Worm (Caenorhabditis elegans) whole organism, late embryonic: ENCODE measurements around the gene melo-3.
A peak's percentile ranks its signal among the peaks of the same experiment; 100 is the strongest.

Experiments
- C08G9.2 ChIP-seq: sonication (generic microtip); optimal IDR thresholded peaks from 2 replicates; lab custom pipeline; 2016; ENCODE audit warnings: mild to moderate bottlenecking, missing genetic modification characterization, moderate library complexity, missing compliant biosample characterization
- C38D4.7 ChIP-seq: fragments of 200-800 bp; sonication (Bioruptor generic); optimal IDR thresholded peaks from 2 replicates; lab custom pipeline; 2018; ENCODE audit warnings: mild to moderate bottlenecking, missing genetic modification characterization, moderate library complexity, missing compliant biosample characterization
- F13H6.1 ChIP-seq: sonication (generic microtip); optimal IDR thresholded peaks from 2 replicates; lab custom pipeline; 2016; ENCODE audit warnings: missing genetic modification characterization, missing compliant biosample characterization
- K09A11.1 ChIP-seq: sonication (generic microtip); optimal IDR thresholded peaks from 2 replicates; lab custom pipeline; 2017; ENCODE audit warnings: antibody characterized with exemption, mild to moderate bottlenecking, missing genetic modification characterization, missing compliant biosample characterization; ENCODE audit not compliant: insufficient read depth
- ama-1 ChIP-seq: fragments of 150-350 bp; optimal IDR thresholded peaks from 2 replicates; lab custom pipeline; 2014
- ceh-14 ChIP-seq: sonication (generic microtip); optimal IDR thresholded peaks from 2 replicates; lab custom pipeline; 2016; ENCODE audit warnings: missing genotype, missing genetic modification characterization, missing compliant biosample characterization
- ceh-19 ChIP-seq: fragments of 200-800 bp; sonication (Bioruptor generic); optimal IDR thresholded peaks from 2 replicates; lab custom pipeline; 2018; ENCODE audit warnings: mild to moderate bottlenecking, missing genetic modification characterization, missing compliant biosample characterization
- ceh-2 ChIP-seq: sonication (generic microtip); optimal IDR thresholded peaks from 2 replicates; lab custom pipeline; 2016; ENCODE audit warnings: missing genotype, missing genetic modification characterization, missing compliant biosample characterization
- ceh-22 ChIP-seq: sonication (generic microtip); optimal IDR thresholded peaks from 2 replicates; lab custom pipeline; 2017; ENCODE audit warnings: missing biosample characterization, missing genetic modification characterization
- ceh-31 ChIP-seq: sonication (generic microtip); optimal IDR thresholded peaks from 2 replicates; lab custom pipeline; 2016; ENCODE audit warnings: missing genetic modification characterization, missing compliant biosample characterization
- ceh-45 ChIP-seq: fragments of 200-800 bp; sonication (Bioruptor generic); IDR thresholded peaks from 2 replicates; pipeline ENCODE4 v1.3.6; 2022; ENCODE audit warnings: missing genetic modification reagents, missing genetic modification characterization, missing compliant biosample characterization
- ceh-48 ChIP-seq: sonication (generic microtip); optimal IDR thresholded peaks from 2 replicates; lab custom pipeline; 2016; ENCODE audit warnings: missing genetic modification characterization, inconsistent platforms, missing compliant biosample characterization
- ceh-9 ChIP-seq: sonication (generic microtip); optimal IDR thresholded peaks from 2 replicates; lab custom pipeline; 2016; ENCODE audit warnings: mild to moderate bottlenecking, missing genetic modification characterization, inconsistent platforms, missing compliant biosample characterization
- che-1 ChIP-seq: sonication (generic microtip); optimal IDR thresholded peaks from 2 replicates; lab custom pipeline; 2016; ENCODE audit warnings: mild to moderate bottlenecking, missing genetic modification characterization, missing compliant biosample characterization
- elt-2 ChIP-seq: sonication (generic microtip); optimal IDR thresholded peaks from 2 replicates; lab custom pipeline; 2016; ENCODE audit warnings: missing genetic modification reagents, missing genetic modification characterization, missing compliant biosample characterization
- elt-4 ChIP-seq: sonication (generic microtip); optimal IDR thresholded peaks from 2 replicates; lab custom pipeline; 2016; ENCODE audit warnings: missing genetic modification characterization, missing compliant biosample characterization
- ets-4 ChIP-seq: sonication (generic microtip); optimal IDR thresholded peaks from 2 replicates; lab custom pipeline; 2016; ENCODE audit warnings: missing genetic modification characterization, missing compliant biosample characterization
- eyg-1 ChIP-seq: sonication (generic microtip); optimal IDR thresholded peaks from 2 replicates; lab custom pipeline; 2016; ENCODE audit warnings: missing genotype, missing genetic modification characterization, missing compliant biosample characterization
- fax-1 ChIP-seq: sonication (generic microtip); optimal IDR thresholded peaks from 2 replicates; lab custom pipeline; 2016; ENCODE audit warnings: missing genotype, missing genetic modification characterization, missing compliant biosample characterization
- fkh-6 ChIP-seq: sonication (generic microtip); optimal IDR thresholded peaks from 2 replicates; lab custom pipeline; 2016; ENCODE audit warnings: missing genetic modification characterization, missing compliant biosample characterization
- gmeb-2 ChIP-seq: sonication (generic microtip); optimal IDR thresholded peaks from 2 replicates; lab custom pipeline; 2016; ENCODE audit warnings: missing genetic modification characterization, inconsistent platforms, missing compliant biosample characterization
- hlh-15 ChIP-seq: sonication (generic microtip); optimal IDR thresholded peaks from 2 replicates; lab custom pipeline; 2016; ENCODE audit warnings: missing genetic modification characterization, missing compliant biosample characterization
- hlh-6 ChIP-seq: sonication (generic microtip); optimal IDR thresholded peaks from 2 replicates; lab custom pipeline; 2016; ENCODE audit warnings: missing genotype, missing genetic modification characterization, missing compliant biosample characterization
- lim-6 ChIP-seq: sonication (generic microtip); optimal IDR thresholded peaks from 2 replicates; lab custom pipeline; 2016; ENCODE audit warnings: missing genetic modification characterization, missing compliant biosample characterization
- mec-3 ChIP-seq: sonication (generic microtip); optimal IDR thresholded peaks from 2 replicates; lab custom pipeline; 2016; ENCODE audit warnings: borderline replicate concordance, missing genetic modification characterization, missing compliant biosample characterization
- nhr-11 ChIP-seq: fragments of 150-350 bp; optimal IDR thresholded peaks from 2 replicates; lab custom pipeline; 2014; ENCODE audit warnings: missing biosample characterization, missing genetic modification characterization
- npax-4 ChIP-seq: sonication (generic microtip); optimal IDR thresholded peaks from 2 replicates; lab custom pipeline; 2016; ENCODE audit warnings: missing genetic modification characterization, missing compliant biosample characterization
- pag-3 ChIP-seq: sonication (generic microtip); optimal IDR thresholded peaks from 2 replicates; lab custom pipeline; 2016; ENCODE audit warnings: missing compliant biosample characterization, missing genetic modification characterization, borderline replicate concordance
- pat-9 ChIP-seq: fragments of 200-800 bp; sonication (Bioruptor generic); optimal IDR thresholded peaks from 2 replicates; lab custom pipeline; 2018; ENCODE audit warnings: mild to moderate bottlenecking, missing genetic modification characterization, moderate library complexity, missing compliant biosample characterization
- pha-4 ChIP-seq: fragments of 150-350 bp; optimal IDR thresholded peaks from 2 replicates; lab custom pipeline; 2018; ENCODE audit warnings: missing biosample characterization, missing genetic modification reagents, missing genetic modification characterization
- pqm-1 ChIP-seq: sonication (generic microtip); optimal IDR thresholded peaks from 2 replicates; lab custom pipeline; 2016; ENCODE audit warnings: missing genetic modification characterization, missing compliant biosample characterization
- ref-2 ChIP-seq: sonication (generic microtip); optimal IDR thresholded peaks from 2 replicates; lab custom pipeline; 2016; ENCODE audit warnings: missing genetic modification characterization, missing compliant biosample characterization
- syd-9 ChIP-seq: sonication (generic microtip); optimal IDR thresholded peaks from 2 replicates; lab custom pipeline; 2016; ENCODE audit warnings: mild to moderate bottlenecking, missing genetic modification characterization, moderate library complexity, missing compliant biosample characterization
- ttx-3 ChIP-seq: sonication (generic microtip); optimal IDR thresholded peaks from 2 replicates; lab custom pipeline; 2016; ENCODE audit warnings: missing genetic modification reagents, missing genetic modification characterization, missing compliant biosample characterization
- unc-3 ChIP-seq, 2 experiments: fragments of 200-800 bp in 1 of 2; sonication (Bioruptor generic) in 1 of 2; sonication (generic microtip) in 1 of 2; conservative IDR thresholded peaks in 1 of 2; optimal IDR thresholded peaks in 1 of 2; 2 replicates each; pipeline versions ENCODE4 v1.3.6 to Lab custom; 2016 to 2022; ENCODE audit warnings: missing compliant biosample characterization in 2 of 2, missing genetic modification characterization in 2 of 2, missing genetic modification reagents in 1 of 2
- unc-42 ChIP-seq: sonication (generic microtip); optimal IDR thresholded peaks from 2 replicates; lab custom pipeline; 2016; ENCODE audit warnings: missing genotype, missing genetic modification characterization, missing compliant biosample characterization
- unc-55 ChIP-seq: sonication (generic microtip); optimal IDR thresholded peaks from 2 replicates; lab custom pipeline; 2017; ENCODE audit warnings: missing biosample characterization, missing genetic modification reagents, missing genetic modification characterization
- unc-86 ChIP-seq: sonication (generic microtip); optimal IDR thresholded peaks from 2 replicates; lab custom pipeline; 2016; ENCODE audit warnings: missing genetic modification characterization, missing compliant biosample characterization
- ztf-16 ChIP-seq: sonication (generic microtip); optimal IDR thresholded peaks from 2 replicates; lab custom pipeline; 2017; ENCODE audit warnings: missing genetic modification characterization, missing compliant biosample characterization

melo-3 gene

ce11 chrV:15013328-15013727, 23.3 kb downstream of the melo-3 start:
- no peak for TF ChIP-seq gmeb-2 (tag; lab: Kevin White, UChicago)
- TF ChIP-seq unc-3 (GFP tag; conservative IDR thresholded peaks at IDR 0.05; lab: Robert Waterston, UW): no peak
- no peak for TF ChIP-seq unc-3 (tag; optimal IDR thresholded peaks at IDR 0.05; lab: Kevin White, UChicago)
- TF ChIP-seq ceh-22 (tag; lab: Kevin White, UChicago): no peak
- no peak for TF ChIP-seq pha-4 (tag; lab: Kevin White, UChicago)
- TF ChIP-seq nhr-11 (tag; lab: Kevin White, UChicago): no peak
- TF ChIP-seq ceh-19: no peak
- no peak for TF ChIP-seq mec-3 (tag; lab: Kevin White, UChicago)
- TF ChIP-seq ama-1 (lab: Kevin White, UChicago): no peak
- no peak for TF ChIP-seq npax-4 (tag; lab: Kevin White, UChicago)
- no peak for TF ChIP-seq elt-2 (tag; lab: Kevin White, UChicago)
- TF ChIP-seq eyg-1 (tag; lab: Kevin White, UChicago): no peak
- TF ChIP-seq unc-42 (tag; lab: Kevin White, UChicago): no peak
- no peak for TF ChIP-seq K09A11.1 (tag; lab: Kevin White, UChicago)
- no peak for TF ChIP-seq ceh-9 (tag; lab: Kevin White, UChicago)

- TF ChIP-seq lim-6 (no peak), unc-3 (GFP tag; conservative IDR thresholded peaks at IDR 0.05; lab: Robert Waterston, UW) (no peak), unc-3 (tag; optimal IDR thresholded peaks at IDR 0.05; lab: Kevin White, UChicago) (no peak)
Observed at ce11 chrV:15012542-15013301, 23.9 kb downstream of the melo-3 start.

- no peak for TF ChIP-seq elt-2 (tag; lab: Kevin White, UChicago)
Observed at ce11 chrV:15011560-15011959, 25.1 kb downstream of the melo-3 start, which contains the start of gene nmr-2. TSS of gene nmr-2 (minus strand) at chrV:15011660.

- TF ChIP-seq mec-3 (tag; lab: Kevin White, UChicago): no peak
- no peak for TF ChIP-seq pag-3 (tag; lab: Kevin White, UChicago)
Observed at ce11 chrV:15004800-15005199, 31.9 kb downstream of the melo-3 start, which contains the start of gene hrde-2. TSS of gene hrde-2 (plus strand) at chrV:15005100.

- TF ChIP-seq fax-1 (tag; lab: Kevin White, UChicago) (peak; percentile 90), ceh-31 (tag; lab: Kevin White, UChicago) (peak; percentile 99), pqm-1 (peak; percentile 82), pat-9 (tag; lab: Kevin White, UChicago) (no peak), hlh-15 (tag; lab: Kevin White, UChicago) (peak; percentile 77), pag-3 (tag; lab: Kevin White, UChicago) (peak; percentile 71), C08G9.2 (tag; lab: Kevin White, UChicago) (peak; percentile 97), eyg-1 (tag; lab: Kevin White, UChicago) (peak; percentile 67), ceh-14 (tag; lab: Kevin White, UChicago) (peak; percentile 90), syd-9 (tag; lab: Kevin White, UChicago) (peak; percentile 76), ceh-19 (peak; percentile 66), hlh-6 (tag; lab: Kevin White, UChicago) (peak; percentile 73), K09A11.1 (tag; lab: Kevin White, UChicago) (peak; percentile 41), C38D4.7 (GFP tag; lab: Kevin White, UChicago) (no peak), pha-4 (tag; lab: Kevin White, UChicago) (no peak), F13H6.1 (peak; percentile 88), unc-86 (tag; lab: Kevin White, UChicago) (peak; percentile 79), fkh-6 (tag; lab: Kevin White, UChicago) (peak; percentile 70), che-1 (tag; lab: Kevin White, UChicago) (peak; percentile 38), unc-55 (GFP tag; lab: Kevin White, UChicago) (peak; percentile 83), ref-2 (tag; lab: Kevin White, UChicago) (peak; percentile 97), npax-4 (tag; lab: Kevin White, UChicago) (peak; percentile 41), ttx-3 (tag; lab: Kevin White, UChicago) (peak; percentile 45), unc-3 (GFP tag; conservative IDR thresholded peaks at IDR 0.05; lab: Robert Waterston, UW) (no peak), unc-3 (tag; optimal IDR thresholded peaks at IDR 0.05; lab: Kevin White, UChicago) (peak; percentile 85), ceh-2 (tag; lab: Kevin White, UChicago) (peak; percentile 95), ets-4 (peak; percentile 92), elt-4 (tag; lab: Kevin White, UChicago) (no peak), ztf-16 (tag; lab: Kevin White, UChicago) (peak; percentile 89), ceh-48 (tag; lab: Kevin White, UChicago) (peak; percentile 95), ama-1 (lab: Kevin White, UChicago) (no peak), ceh-45 (GFP tag; lab: Robert Waterston, UW) (0 out of 2 replicates have a peak, but pooled peaks have one; percentile 18)
Observed at ce11 chrV:15002184-15002690, 34.4 kb downstream of the melo-3 start, which contains the start of the genes fib-1 and mut-15. TSS of gene fib-1 (minus strand) at chrV:15002223. TSS of gene mut-15 (plus strand) at chrV:15002543.
